Fruit fly (Drosophila melanogaster): ENCODE data around the gene Rdl.

The Rdl gene

DNA sequence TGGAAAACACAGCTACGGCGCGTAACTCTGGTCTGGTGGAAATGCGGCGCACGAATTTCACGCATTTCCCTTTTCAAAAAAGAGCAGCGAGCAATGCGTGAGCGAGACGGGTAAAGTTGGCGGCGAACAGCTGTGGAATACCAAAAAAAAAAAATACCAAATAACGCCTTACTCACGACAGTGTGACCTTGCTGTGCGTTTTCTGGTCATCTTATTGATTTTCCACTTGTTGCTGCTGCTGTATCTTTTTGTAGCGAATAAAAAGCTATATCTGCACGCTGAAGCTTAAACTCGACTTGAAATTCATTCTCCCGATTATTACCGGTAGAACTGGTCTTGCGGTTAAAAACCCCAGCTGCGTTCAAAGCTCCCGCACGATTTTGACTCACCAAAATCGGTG, 47.6 kb downstream of the Rdl start, which contains the start of the genes bol and Dhpr:
bol (minus strand) TSS at position 57 of the 400 bp plus-strand sequence.
Dhpr (plus strand) TSS at position 212 of the 400 bp plus-strand sequence.
- no peak for TF ChIP-seq CG14655 (GFP tag; optimal IDR thresholded peaks at IDR 0.05)
- no peak for TF ChIP-seq CG10348 (GFP tag; IDR thresholded peaks at IDR 0.05)
- TF ChIP-seq gl (tag; optimal IDR thresholded peaks at IDR 0.05): no peak
- TF ChIP-seq EcR (GFP tag; optimal IDR thresholded peaks at IDR 0.05): peak; percentile 65
- TF ChIP-seq CG17806 (tag; optimal IDR thresholded peaks at IDR 0.05): no peak
- TF ChIP-seq CG32121 (GFP tag; IDR thresholded peaks at IDR 0.05): no peak
- TF ChIP-seq Snoo (tag; optimal IDR thresholded peaks at IDR 0.05): no peak
- no peak for TF ChIP-seq CG9948 (tag; optimal IDR thresholded peaks at IDR 0.05)
- TF ChIP-seq fd96Ca (GFP tag; IDR thresholded peaks at IDR 0.05): no peak
- no peak for TF ChIP-seq CG8159 (tag; optimal IDR thresholded peaks at IDR 0.05)
- no peak for TF ChIP-seq rn (GFP tag; IDR thresholded peaks at IDR 0.05)
- no peak for TF ChIP-seq CG13204 (GFP tag; optimal IDR thresholded peaks at IDR 0.05)
- TF ChIP-seq CG4496 (GFP tag; IDR thresholded peaks at IDR 0.05): no peak; the same call in 2 of the 3 replicates
- no peak for TF ChIP-seq CG15710 (tag; optimal IDR thresholded peaks at IDR 0.05)
- TF ChIP-seq Pif1B (GFP tag; optimal IDR thresholded peaks at IDR 0.05): no peak
- TF ChIP-seq D1 (tag; optimal IDR thresholded peaks at IDR 0.05): no peak
- TF ChIP-seq Pif1A (GFP tag; optimal IDR thresholded peaks at IDR 0.05): no peak
- peak; percentile 37; the same call in 1 of the 2 replicates for TF ChIP-seq Ets98B (GFP tag; IDR thresholded peaks at IDR 0.05)
- peak; percentile 78 for TF ChIP-seq CG12605 (GFP tag; IDR thresholded peaks at IDR 0.05)
- no peak for TF ChIP-seq CG8301 (tag; optimal IDR thresholded peaks at IDR 0.05)
- no peak for TF ChIP-seq CG34367 (tag; optimal IDR thresholded peaks at IDR 0.05)

DNA sequence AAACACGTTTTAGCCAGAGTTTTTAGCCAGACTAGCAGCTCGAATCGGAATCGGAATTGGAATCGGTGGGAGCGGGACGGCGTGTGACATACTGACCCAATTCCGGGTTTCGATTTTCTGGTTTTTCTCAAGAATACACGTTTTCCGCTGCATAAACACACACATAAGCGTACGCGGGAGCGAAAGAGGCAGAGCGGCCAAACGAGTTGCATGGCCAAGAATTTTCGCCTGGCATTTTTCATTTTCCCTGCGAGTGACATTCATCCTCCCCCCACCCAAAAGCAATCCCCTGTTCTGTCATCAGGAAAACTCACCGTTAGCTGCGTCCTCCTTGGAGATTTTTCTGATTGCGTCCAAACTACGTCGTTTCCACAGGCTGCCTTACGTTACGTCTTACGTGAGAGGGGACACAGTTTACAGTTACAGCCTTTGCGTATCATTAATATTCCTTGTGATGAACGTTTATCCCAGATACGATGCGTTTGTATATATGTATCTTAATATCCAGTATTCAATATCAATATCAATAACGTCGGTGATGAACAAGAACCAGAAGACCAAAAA, 52.3 kb downstream of the Rdl start:
- TF ChIP-seq CG4496 (GFP tag; IDR thresholded peaks at IDR 0.05) (0 out of 3 replicates have a peak, but pooled peaks have one; percentile 54), fd96Ca (GFP tag; IDR thresholded peaks at IDR 0.05) (0 out of 3 replicates have a peak, but pooled peaks have one; percentile 47), Ets98B (GFP tag; IDR thresholded peaks at IDR 0.05) (no peak)

DNA sequence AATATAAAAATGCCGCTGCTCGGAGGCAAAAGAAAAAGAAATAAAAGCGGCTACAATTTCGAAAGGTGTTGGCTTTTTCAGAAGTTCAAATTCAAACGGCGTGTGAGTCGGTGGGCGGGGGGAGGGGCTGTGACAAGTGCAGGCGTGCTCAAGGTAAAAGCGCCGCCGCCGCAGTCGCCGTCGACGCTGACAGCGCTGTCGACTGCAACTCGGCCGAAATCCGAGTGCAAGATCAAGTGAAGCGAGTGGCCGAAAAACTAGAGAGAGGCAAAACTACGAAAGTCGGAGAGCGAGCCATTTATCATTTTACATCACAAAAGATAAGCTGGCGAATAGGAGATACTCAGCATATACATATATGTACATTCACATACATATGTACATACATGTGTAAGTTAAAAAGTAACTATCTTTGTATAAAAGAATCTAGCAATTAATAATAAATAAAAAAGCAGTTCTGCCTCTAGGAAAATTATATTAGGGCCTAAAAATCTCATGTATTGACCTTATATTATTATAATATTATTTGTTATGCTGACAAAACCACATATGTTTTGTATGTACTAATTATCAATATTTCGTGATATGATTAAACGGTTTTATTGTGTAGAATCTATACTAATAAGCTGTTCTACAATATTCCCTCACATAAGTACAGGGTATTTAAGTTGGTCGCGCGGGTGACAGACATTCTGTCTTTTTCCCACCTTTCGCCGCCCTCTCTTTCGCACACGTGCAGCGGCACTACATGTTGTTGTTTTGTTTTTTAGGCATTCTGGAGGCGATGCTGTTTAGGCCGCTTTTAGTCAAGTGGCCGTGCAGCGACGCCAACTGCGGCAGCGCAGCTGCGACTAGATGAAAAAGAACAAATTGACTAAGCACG, 53.0 kb downstream of the Rdl start:
- no peak for TF ChIP-seq D1 (tag; optimal IDR thresholded peaks at IDR 0.05)
- TF ChIP-seq CG8301 (tag; optimal IDR thresholded peaks at IDR 0.05): peak; percentile 65
- TF ChIP-seq Pif1A (GFP tag; optimal IDR thresholded peaks at IDR 0.05): no peak
- TF ChIP-seq CG8159 (tag; optimal IDR thresholded peaks at IDR 0.05): peak; percentile 45
- TF ChIP-seq CG10348 (GFP tag; IDR thresholded peaks at IDR 0.05): no peak
- no peak for TF ChIP-seq CG17806 (tag; optimal IDR thresholded peaks at IDR 0.05)
- no peak for TF ChIP-seq gl (tag; optimal IDR thresholded peaks at IDR 0.05)
- peak; percentile 28 for TF ChIP-seq CG13204 (GFP tag; optimal IDR thresholded peaks at IDR 0.05)
- TF ChIP-seq CG14655 (GFP tag; optimal IDR thresholded peaks at IDR 0.05): peak; percentile 59
- TF ChIP-seq CG34367 (tag; optimal IDR thresholded peaks at IDR 0.05): no peak
- peak; percentile 3 for TF ChIP-seq CG15710 (tag; optimal IDR thresholded peaks at IDR 0.05)
- no peak for TF ChIP-seq rn (GFP tag; IDR thresholded peaks at IDR 0.05)
- no peak for TF ChIP-seq EcR (GFP tag; optimal IDR thresholded peaks at IDR 0.05)
- peak; percentile 17 for TF ChIP-seq Pif1B (GFP tag; optimal IDR thresholded peaks at IDR 0.05)
- no peak for TF ChIP-seq CG32121 (GFP tag; IDR thresholded peaks at IDR 0.05)
- no peak for TF ChIP-seq Snoo (tag; optimal IDR thresholded peaks at IDR 0.05)
- no peak for TF ChIP-seq fd96Ca (GFP tag; IDR thresholded peaks at IDR 0.05)
- peak; percentile 8 for TF ChIP-seq CG9948 (tag; optimal IDR thresholded peaks at IDR 0.05)
- TF ChIP-seq Ets98B (GFP tag; IDR thresholded peaks at IDR 0.05): no peak; the same call in 1 of the 2 replicates
- TF ChIP-seq CG12605 (GFP tag; IDR thresholded peaks at IDR 0.05): no peak
- no peak for TF ChIP-seq CG4496 (GFP tag; IDR thresholded peaks at IDR 0.05)

DNA sequence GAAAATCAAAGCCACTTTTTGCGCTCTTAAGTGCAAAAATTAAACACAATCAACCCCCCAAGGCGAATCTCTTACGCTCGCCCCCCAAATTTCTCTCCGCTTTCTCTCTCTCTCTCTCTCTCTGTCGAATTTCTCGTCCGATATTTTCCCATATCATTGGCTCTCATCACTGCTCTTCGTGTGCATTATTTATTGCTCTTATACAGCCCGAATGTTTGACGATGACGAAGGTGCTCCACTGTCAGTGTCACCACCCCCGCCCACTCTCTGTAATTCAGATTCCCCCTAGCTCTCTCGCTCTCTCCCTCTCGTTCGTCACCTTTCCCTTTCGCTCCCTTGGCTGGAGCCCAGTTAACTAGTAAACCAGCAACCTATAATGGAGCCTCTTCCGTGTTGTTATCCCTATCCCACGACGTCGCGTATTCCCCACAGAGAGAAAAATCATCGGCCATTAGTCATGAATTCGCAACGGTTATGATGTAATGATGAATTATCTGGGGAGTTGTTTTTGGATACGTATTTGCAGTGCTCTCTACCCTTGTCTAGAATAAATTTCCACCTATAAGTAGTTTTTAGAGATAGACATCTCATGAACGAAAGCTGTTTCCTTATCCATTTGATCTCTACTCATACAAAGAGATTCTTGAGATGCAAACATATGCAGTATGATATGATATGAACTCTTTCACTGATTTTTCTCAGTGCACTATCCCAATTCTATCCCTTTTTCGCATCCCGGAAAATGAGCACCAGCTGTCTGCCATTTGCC, 54.1 kb downstream of the Rdl start:
- peak; percentile 8 for TF ChIP-seq CG15710 (tag; optimal IDR thresholded peaks at IDR 0.05)
- TF ChIP-seq CG17806 (tag; optimal IDR thresholded peaks at IDR 0.05): no peak
- peak; percentile 25 for TF ChIP-seq CG9948 (tag; optimal IDR thresholded peaks at IDR 0.05)
- no peak for TF ChIP-seq Snoo (tag; optimal IDR thresholded peaks at IDR 0.05)
- TF ChIP-seq CG4496 (GFP tag; IDR thresholded peaks at IDR 0.05): 0 out of 3 replicates have a peak, but pooled peaks have one; percentile 48
- no peak for TF ChIP-seq CG12605 (GFP tag; IDR thresholded peaks at IDR 0.05)
- no peak for TF ChIP-seq CG13204 (GFP tag; optimal IDR thresholded peaks at IDR 0.05)
- no peak for TF ChIP-seq rn (GFP tag; IDR thresholded peaks at IDR 0.05)
- no peak for TF ChIP-seq D1 (tag; optimal IDR thresholded peaks at IDR 0.05)
- TF ChIP-seq CG8159 (tag; optimal IDR thresholded peaks at IDR 0.05): peak; percentile 32
- TF ChIP-seq CG10348 (GFP tag; IDR thresholded peaks at IDR 0.05): no peak
- no peak for TF ChIP-seq EcR (GFP tag; optimal IDR thresholded peaks at IDR 0.05)
- peak; percentile 47 for TF ChIP-seq CG14655 (GFP tag; optimal IDR thresholded peaks at IDR 0.05)
- TF ChIP-seq CG8301 (tag; optimal IDR thresholded peaks at IDR 0.05): peak; percentile 68
- no peak for TF ChIP-seq CG34367 (tag; optimal IDR thresholded peaks at IDR 0.05)
- TF ChIP-seq gl (tag; optimal IDR thresholded peaks at IDR 0.05): no peak
- TF ChIP-seq Pif1A (GFP tag; optimal IDR thresholded peaks at IDR 0.05): peak; percentile 27
- TF ChIP-seq CG32121 (GFP tag; IDR thresholded peaks at IDR 0.05): no peak
- TF ChIP-seq Ets98B (GFP tag; IDR thresholded peaks at IDR 0.05): no peak
- TF ChIP-seq fd96Ca (GFP tag; IDR thresholded peaks at IDR 0.05): 0 out of 3 replicates have a peak, but pooled peaks have one; percentile 9
- TF ChIP-seq Pif1B (GFP tag; optimal IDR thresholded peaks at IDR 0.05): no peak

Data from whole organism, pupa.